Fruit fly (Drosophila melanogaster): ENCODE data around the gene Acp95EF.

The Acp95EF gene

dm6 chr3R:24276104-24277008 lies 47.6 kb downstream of the Acp95EF start, which contains the start of gene Orct (continued):
- no peak for TF ChIP-seq CG11093 (GFP tag; IDR thresholded peaks at IDR 0.05)
- TF ChIP-seq Pdp1 (GFP tag; optimal IDR thresholded peaks at IDR 0.05): peak; percentile 65 to 82
- peak; percentile 83 for TF ChIP-seq CG10209 (GFP tag; optimal IDR thresholded peaks at IDR 0.05)
- peak; percentile 66 for TF ChIP-seq ind (GFP tag; optimal IDR thresholded peaks at IDR 0.05)
- peak; percentile 60 for TF ChIP-seq CG15514 (GFP tag; optimal IDR thresholded peaks at IDR 0.05)
- peak; percentile 90 for TF ChIP-seq CG3281 (GFP tag; optimal IDR thresholded peaks at IDR 0.05)
- TF ChIP-seq CG2202 (tag; optimal IDR thresholded peaks at IDR 0.05): no peak
- 0 out of 2 replicates have a peak, but pooled peaks have one; percentile 51 for TF ChIP-seq toy (GFP tag; IDR thresholded peaks at IDR 0.05)
- TF ChIP-seq chinmo (GFP tag; IDR thresholded peaks at IDR 0.05; ENCODE audit: partially characterized antibody): no peak
- peak; percentile 86 for TF ChIP-seq CG9727 (GFP tag; optimal IDR thresholded peaks at IDR 0.05)
- TF ChIP-seq CG17359 (tag; optimal IDR thresholded peaks at IDR 0.05): peak; percentile 66
- TF ChIP-seq Dad (GFP tag; optimal IDR thresholded peaks at IDR 0.05): peak; percentile 59
- TF ChIP-seq Adf1 (GFP tag; IDR thresholded peaks at IDR 0.05): peak; percentile 45; the same call in 1 of the 2 replicates
- TF ChIP-seq bowl (GFP tag; IDR thresholded peaks at IDR 0.05): 0 out of 2 replicates have a peak, but pooled peaks have one; percentile 6
- TF ChIP-seq Fer3 (tag; optimal IDR thresholded peaks at IDR 0.05): peak; percentile 65
- TF ChIP-seq CG8944 (GFP tag; optimal IDR thresholded peaks at IDR 0.05): peak; percentile 32
- TF ChIP-seq E2f2 (GFP tag; IDR thresholded peaks at IDR 0.05): peak; percentile 46; the same call in 1 of the 2 replicates
- no peak for TF ChIP-seq CG33213 (GFP tag; optimal IDR thresholded peaks at IDR 0.05)
- peak; percentile 24 for TF ChIP-seq NC2β (GFP tag; optimal IDR thresholded peaks at IDR 0.05)
- TF ChIP-seq CG12769 (tag; optimal IDR thresholded peaks at IDR 0.05): peak; percentile 83
- peak; percentile 44 for TF ChIP-seq Chrac-16 (GFP tag; optimal IDR thresholded peaks at IDR 0.05)
- TF ChIP-seq pan (optimal IDR thresholded peaks at IDR 0.05): no peak
- TF ChIP-seq pan (GFP tag; optimal IDR thresholded peaks at IDR 0.05 in 1 of 2, IDR thresholded peaks at IDR 0.05 in 1 of 2): peak in 1 of 2 experiments; percentile 69
- TF ChIP-seq dmrt11E (tag; optimal IDR thresholded peaks at IDR 0.05): peak; percentile 42
- TF ChIP-seq Mrtf (GFP tag; IDR thresholded peaks at IDR 0.05): peak; percentile 58; the same call in 2 of the 3 replicates
- no peak for TF ChIP-seq dan (GFP tag; IDR thresholded peaks at IDR 0.05)
- TF ChIP-seq Hmr (GFP tag; optimal IDR thresholded peaks at IDR 0.05): peak; percentile 89
- TF ChIP-seq CG6813 (GFP tag; optimal IDR thresholded peaks at IDR 0.05): peak; percentile 51
- peak; percentile 58 for TF ChIP-seq Nf-YB (GFP tag; optimal IDR thresholded peaks at IDR 0.05)
- TF ChIP-seq CG10274 (GFP tag; optimal IDR thresholded peaks at IDR 0.05): peak; percentile 57
- peak; percentile 87 for TF ChIP-seq Fer1 (GFP tag; optimal IDR thresholded peaks at IDR 0.05)
- no peak for TF ChIP-seq Lim3 (GFP tag; IDR thresholded peaks at IDR 0.05)
- peak; percentile 80 for TF ChIP-seq CG2712 (tag; optimal IDR thresholded peaks at IDR 0.05)
- TF ChIP-seq Ada2b (GFP tag; IDR thresholded peaks at IDR 0.05): peak; percentile 27
- no peak for TF ChIP-seq CG3407 (GFP tag; optimal IDR thresholded peaks at IDR 0.05)
- TF ChIP-seq D (optimal IDR thresholded peaks at IDR 0.05): no peak
- peak; percentile 33 for TF ChIP-seq D (GFP tag; optimal IDR thresholded peaks at IDR 0.05)
- peak; percentile 58 for TF ChIP-seq CG1529 (GFP tag; optimal IDR thresholded peaks at IDR 0.05)
- TF ChIP-seq CG15011 (GFP tag; optimal IDR thresholded peaks at IDR 0.05): peak; percentile 78
- peak; percentile 78 for TF ChIP-seq CG15269 (tag; optimal IDR thresholded peaks at IDR 0.05)
- peak; percentile 62 for TF ChIP-seq Max (GFP tag; optimal IDR thresholded peaks at IDR 0.05)
- TF ChIP-seq zen2 (GFP tag; IDR thresholded peaks at IDR 0.05; ENCODE audit: partially characterized antibody): no peak
- TF ChIP-seq Mad (GFP tag; optimal IDR thresholded peaks at IDR 0.05): no peak
- no peak for TF ChIP-seq sna (GFP tag; IDR thresholded peaks at IDR 0.05; ENCODE audit: partially characterized antibody)
- peak; percentile 40 for TF ChIP-seq her (GFP tag; optimal IDR thresholded peaks at IDR 0.05)
- TF ChIP-seq fd3F (GFP tag; optimal IDR thresholded peaks at IDR 0.05): peak; percentile 74
- TF ChIP-seq insv (GFP tag; optimal IDR thresholded peaks at IDR 0.05): peak in 1 of 2 experiments; percentile 21
- no peak for TF ChIP-seq CG10462 (GFP tag; optimal IDR thresholded peaks at IDR 0.05)

Data from whole organism, embryonic.